Worm (Caenorhabditis elegans) whole organism, L4 larva: ENCODE measurements around the gene W01G7.4.

ENCODE experiments used
- D1046.2 ChIP-seq: fragments of 200-800 bp; sonication (Bioruptor generic); IDR thresholded peaks from 2 replicates; pipeline ENCODE4 v1.3.6; 2022; ENCODE audit warnings: missing genetic modification characterization, missing compliant biosample characterization
- F10B5.3 ChIP-seq: sonication (generic microtip); optimal IDR thresholded peaks from 2 replicates; lab custom pipeline; 2016; ENCODE audit warnings: mild to moderate bottlenecking, missing genetic modification characterization, missing compliant biosample characterization
- F49E8.2 ChIP-seq: sonication (generic microtip); optimal IDR thresholded peaks from 2 replicates; lab custom pipeline; 2016; ENCODE audit warnings: missing compliant biosample characterization, mild to moderate bottlenecking, missing genetic modification characterization, borderline replicate concordance
- Y48G9A.11 ChIP-seq: fragments of 200-800 bp; sonication (Bioruptor generic); IDR thresholded peaks from 2 replicates; pipeline ENCODE4 v1.3.6; 2022; ENCODE audit warnings: missing genetic modification reagents, missing genetic modification characterization, missing compliant biosample characterization
- aha-1 ChIP-seq: fragments of 150-350 bp; peaks from one replicate; lab custom pipeline; 2014; ENCODE audit warnings: missing biosample characterization, missing genetic modification characterization
- aly-2 ChIP-seq: sonication (generic microtip); optimal IDR thresholded peaks from 2 replicates; lab custom pipeline; 2018; ENCODE audit warnings: missing biosample characterization, missing genetic modification characterization
- attf-4 ChIP-seq: sonication (generic microtip); optimal IDR thresholded peaks from 3 replicates; lab custom pipeline; 2017; ENCODE audit warnings: missing biosample characterization, missing genetic modification characterization
- ceh-32 ChIP-seq: sonication (generic microtip); optimal IDR thresholded peaks from 2 replicates; lab custom pipeline; 2016; ENCODE audit warnings: mild to moderate bottlenecking, missing genetic modification characterization, missing compliant biosample characterization; ENCODE audit not compliant: poor library complexity
- cey-2 ChIP-seq: sonication (generic microtip); optimal IDR thresholded peaks from 3 replicates; lab custom pipeline; 2017; ENCODE audit warnings: missing genetic modification characterization, mild to moderate bottlenecking, missing compliant biosample characterization, antibody characterized with exemption, borderline replicate concordance; ENCODE audit not compliant: insufficient read depth
- daf-16 ChIP-seq, 3 experiments: sonication (generic microtip); optimal IDR thresholded peaks; 2 replicates each; lab custom pipeline; 2016 to 2017; ENCODE audit warnings: missing genetic modification characterization in 3 of 3, missing genetic modification reagents in 3 of 3, mild to moderate bottlenecking in 2 of 3, missing compliant biosample characterization in 2 of 3, missing biosample characterization in 1 of 3, moderate library complexity in 1 of 3
- daf-19 ChIP-seq: fragments of 200-800 bp; sonication (Bioruptor generic); conservative IDR thresholded peaks from 2 replicates; pipeline ENCODE4 v1.3.6; 2022; ENCODE audit warnings: missing genetic modification characterization, missing compliant biosample characterization
- dmd-6 ChIP-seq: fragments of 200-800 bp; sonication (Bioruptor generic); IDR thresholded peaks from 2 replicates; pipeline ENCODE4 v1.3.6; 2022; ENCODE audit warnings: missing genetic modification reagents, missing genetic modification characterization, missing compliant biosample characterization
- dpl-1 ChIP-seq: fragments of 150-350 bp; optimal IDR thresholded peaks from 2 replicates; lab custom pipeline; 2014; ENCODE audit warnings: missing biosample characterization, missing genetic modification reagents, missing genetic modification characterization
- dve-1 ChIP-seq: sonication (generic microtip); optimal IDR thresholded peaks from 2 replicates; lab custom pipeline; 2017; ENCODE audit warnings: antibody characterized with exemption, mild to moderate bottlenecking, missing genetic modification characterization, missing compliant biosample characterization; ENCODE audit not compliant: insufficient read depth
- egl-27 ChIP-seq: sonication (generic microtip); optimal IDR thresholded peaks from 3 replicates; lab custom pipeline; 2017; ENCODE audit warnings: missing biosample characterization, missing genetic modification reagents, missing genetic modification characterization
- egl-43 ChIP-seq: fragments of 200-800 bp; sonication (Bioruptor generic); IDR thresholded peaks from 2 replicates; pipeline ENCODE4 v1.3.6; 2022; ENCODE audit warnings: missing genetic modification reagents, missing genetic modification characterization, missing compliant biosample characterization
- fos-1 ChIP-seq: fragments of 150-350 bp; optimal IDR thresholded peaks from 2 replicates; lab custom pipeline; 2014; ENCODE audit warnings: missing biosample characterization, missing genetic modification characterization
- gei-8 ChIP-seq: fragments of 200-800 bp; sonication (Bioruptor generic); optimal IDR thresholded peaks from 2 replicates; lab custom pipeline; 2018; ENCODE audit warnings: mild to moderate bottlenecking, missing genetic modification characterization, missing compliant biosample characterization
- hif-1 ChIP-seq, 2 experiments: sonication (generic microtip); optimal IDR thresholded peaks; 2 replicates each; lab custom pipeline; 2016 to 2017; ENCODE audit warnings: missing compliant biosample characterization in 2 of 2, missing genetic modification characterization in 2 of 2, missing genetic modification reagents in 2 of 2, missing genotype in 2 of 2, mild to moderate bottlenecking in 1 of 2
- hlh-11 ChIP-seq: fragments of 200-800 bp; sonication (Bioruptor generic); optimal IDR thresholded peaks from 2 replicates; lab custom pipeline; 2018; ENCODE audit warnings: mild to moderate bottlenecking, missing genetic modification characterization, missing compliant biosample characterization
- hlh-30 ChIP-seq: sonication (generic microtip); optimal IDR thresholded peaks from 2 replicates; lab custom pipeline; 2017; ENCODE audit warnings: antibody characterized with exemption, mild to moderate bottlenecking, missing genetic modification characterization, missing compliant biosample characterization; ENCODE audit not compliant: insufficient read depth
- lim-7 ChIP-seq: fragments of 200-800 bp; sonication (Bioruptor generic); IDR thresholded peaks from 2 replicates; pipeline ENCODE4 v1.3.6; 2022; ENCODE audit warnings: missing genetic modification characterization, missing compliant biosample characterization
- lin-13 ChIP-seq: fragments of 150-350 bp; optimal IDR thresholded peaks from 2 replicates; lab custom pipeline; 2014; ENCODE audit warnings: missing biosample characterization, missing genetic modification reagents, missing genetic modification characterization
- lsy-2 ChIP-seq, 2 experiments: fragments of 150-350 bp in 1 of 2; sonication (generic microtip) in 1 of 2; optimal IDR thresholded peaks; 2 replicates each; lab custom pipeline; 2014 to 2017; ENCODE audit warnings: missing biosample characterization in 2 of 2, missing genetic modification characterization in 2 of 2
- mdl-1 ChIP-seq, 2 experiments: fragments of 150-350 bp in 1 of 2; sonication (generic microtip) in 1 of 2; optimal IDR thresholded peaks; 2 replicates each; lab custom pipeline; 2014 to 2017; ENCODE audit warnings: missing biosample characterization in 2 of 2, missing genetic modification characterization in 2 of 2
- mep-1 ChIP-seq: fragments of 150-350 bp; sonication (generic microtip); optimal IDR thresholded peaks from 3 replicates; lab custom pipeline; 2014; ENCODE audit warnings: missing biosample characterization, missing genetic modification characterization
- mes-2 ChIP-seq: sonication (generic microtip); optimal IDR thresholded peaks from 2 replicates; lab custom pipeline; 2016; ENCODE audit warnings: missing genotype, mild to moderate bottlenecking, missing genetic modification characterization, missing compliant biosample characterization; ENCODE audit not compliant: poor library complexity, severe bottlenecking
- mxl-3 ChIP-seq: fragments of 200-800 bp; sonication (Bioruptor generic); optimal IDR thresholded peaks from 2 replicates; lab custom pipeline; 2018; ENCODE audit warnings: mild to moderate bottlenecking, missing genetic modification characterization, missing compliant biosample characterization
- nhr-111 ChIP-seq: fragments of 200-800 bp; sonication (Bioruptor generic); optimal IDR thresholded peaks from 2 replicates; lab custom pipeline; 2018; ENCODE audit warnings: mild to moderate bottlenecking, missing genetic modification characterization, missing compliant biosample characterization
- nhr-28 ChIP-seq: fragments of 150-350 bp; optimal IDR thresholded peaks from 2 replicates; lab custom pipeline; 2014; ENCODE audit warnings: missing biosample characterization, missing genetic modification characterization
- nhr-42 ChIP-seq: fragments of 200-800 bp; sonication (Bioruptor generic); IDR thresholded peaks from 2 replicates; pipeline ENCODE4 v1.3.6; 2022; ENCODE audit warnings: missing genetic modification characterization, missing compliant biosample characterization
- nhr-48 ChIP-seq: sonication (generic microtip); optimal IDR thresholded peaks from 2 replicates; lab custom pipeline; 2016; ENCODE audit warnings: mild to moderate bottlenecking, missing genetic modification characterization, missing compliant biosample characterization
- nhr-77 ChIP-seq: fragments of 150-350 bp; optimal IDR thresholded peaks from 2 replicates; lab custom pipeline; 2014; ENCODE audit warnings: missing biosample characterization, missing genetic modification characterization
- php-3 ChIP-seq: fragments of 200-800 bp; sonication (Bioruptor generic); IDR thresholded peaks from 2 replicates; pipeline ENCODE4 v1.3.6; 2022; ENCODE audit warnings: missing genetic modification reagents, missing genetic modification characterization, missing compliant biosample characterization
- pqm-1 ChIP-seq: sonication (generic microtip); optimal IDR thresholded peaks from 2 replicates; lab custom pipeline; 2017; ENCODE audit warnings: missing biosample characterization, missing genetic modification characterization
- set-16 ChIP-seq: fragments of 200-800 bp; sonication (Bioruptor generic); IDR thresholded peaks from 2 replicates; pipeline ENCODE4 v1.3.6; 2022; ENCODE audit warnings: missing genetic modification reagents, missing genetic modification characterization, missing compliant biosample characterization
- spr-1 ChIP-seq: sonication (generic microtip); optimal IDR thresholded peaks from 2 replicates; lab custom pipeline; 2016; ENCODE audit warnings: mild to moderate bottlenecking, missing genetic modification characterization, missing compliant biosample characterization
- tag-97 ChIP-seq: fragments of 200-800 bp; sonication (Bioruptor generic); IDR thresholded peaks from 2 replicates; pipeline ENCODE4 v1.3.6; 2022; ENCODE audit warnings: missing genetic modification characterization, missing compliant biosample characterization
- tra-1 ChIP-seq: fragments of 200-800 bp; sonication (Bioruptor generic); IDR thresholded peaks from 2 replicates; pipeline ENCODE4 v1.3.6; 2022; ENCODE audit warnings: missing genetic modification reagents, missing genetic modification characterization, missing compliant biosample characterization
- unc-62 ChIP-seq, 3 experiments: fragments of 150-350 bp in 1 of 3; sonication (generic microtip); optimal IDR thresholded peaks in 2 of 3; peaks in 1 of 3; 1 replicate in 1 of 3; 2 replicates in 2 of 3; lab custom pipeline; 2014 to 2017; ENCODE audit warnings: missing biosample characterization in 3 of 3, missing genetic modification characterization in 3 of 3, missing genetic modification reagents in 3 of 3, missing genotype in 1 of 3
- zip-11 ChIP-seq: fragments of 200-800 bp; sonication (Bioruptor generic); IDR thresholded peaks from 2 replicates; pipeline ENCODE4 v1.3.6; 2022; ENCODE audit warnings: missing genetic modification characterization, missing compliant biosample characterization
- zip-2 ChIP-seq: fragments of 150-350 bp; optimal IDR thresholded peaks from 2 replicates; lab custom pipeline; 2014; ENCODE audit warnings: missing biosample characterization, missing genetic modification characterization

Gene W01G7.4

DNA sequence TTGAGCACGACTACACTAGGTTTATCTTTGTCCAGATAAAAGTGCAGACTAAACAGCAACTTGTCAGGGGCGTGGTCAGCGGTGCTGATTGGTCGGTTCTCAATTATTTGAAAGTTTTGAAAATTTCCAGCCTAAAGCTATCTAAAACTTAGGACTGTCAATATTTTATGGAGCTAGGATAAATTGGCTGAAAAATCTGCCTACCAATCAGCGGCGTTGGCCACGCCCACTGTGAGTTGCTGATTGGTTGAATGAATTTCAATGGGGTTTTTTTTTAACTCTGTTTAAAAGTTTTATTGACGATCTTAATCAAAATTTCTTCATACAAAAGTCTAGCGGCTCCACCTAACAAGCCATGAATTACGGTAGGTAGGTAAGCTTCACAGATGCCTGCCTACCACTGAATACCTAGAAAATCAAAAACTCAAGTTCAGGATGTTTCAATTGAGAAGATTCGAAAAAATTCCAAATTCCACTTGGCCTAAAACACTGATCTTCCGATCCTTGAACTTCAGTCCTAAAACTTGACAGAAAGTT is 14.5 kb upstream of the W01G7.4 start:
- TF ChIP-seq lsy-2 (tag; optimal IDR thresholded peaks at IDR 0.05; lab: Kevin White, UChicago) (no peak), spr-1 (tag; lab: Kevin White, UChicago) (no peak), tag-97 (GFP tag; lab: Robert Waterston, UW) (no peak), D1046.2 (GFP tag; lab: Robert Waterston, UW) (no peak), aha-1 (tag; lab: Kevin White, UChicago) (peak; percentile 50), nhr-111 (GFP tag; lab: Kevin White, UChicago) (no peak)

- TF ChIP-seq F49E8.2 (no peak), zip-2 (tag; lab: Kevin White, UChicago) (no peak), nhr-28 (tag; lab: Kevin White, UChicago) (peak; percentile 22), D1046.2 (GFP tag; lab: Robert Waterston, UW) (peak; percentile 63; the same call in 1 of the 2 replicates), daf-16 (GFP tag; optimal IDR thresholded peaks at IDR 0.05; lab: Kevin White, UChicago) (peak in 1 of 2 experiments; percentile 28), daf-16 (tag; optimal IDR thresholded peaks at IDR 0.05; lab: Kevin White, UChicago) (no peak), attf-4 (tag; lab: Kevin White, UChicago) (no peak), nhr-42 (GFP tag; lab: Robert Waterston, UW) (0 out of 2 replicates have a peak, but pooled peaks have one; percentile 21), F10B5.3 (tag; lab: Kevin White, UChicago) (no peak), cey-2 (tag; lab: Kevin White, UChicago) (no peak)
- TF ChIP-seq, all 104 proteins: peak for 4
Measured at ce11 chrII:14046491-14046890, 14.0 kb upstream of the W01G7.4 start.

DNA sequence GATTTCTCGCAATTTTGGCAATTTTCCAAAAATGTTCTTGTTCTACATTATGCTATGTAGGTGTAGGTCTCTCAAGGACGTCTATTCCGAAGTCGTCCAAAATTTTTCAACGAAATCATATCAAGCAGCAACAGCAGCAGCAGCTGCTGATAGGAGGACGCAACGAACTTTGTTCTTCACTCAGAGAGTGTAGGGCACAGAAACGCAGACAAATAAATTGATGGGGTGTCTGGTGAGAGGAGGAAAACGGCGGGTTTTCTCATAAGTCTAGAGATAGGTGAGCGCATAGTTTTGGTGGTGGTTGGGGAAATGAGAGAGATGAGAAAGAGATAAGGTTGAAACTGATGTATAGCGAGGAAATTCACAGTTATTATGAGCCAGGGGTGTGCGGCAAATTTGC is 11.4 kb upstream of the W01G7.4 start:
- TF ChIP-seq hif-1 (tag; optimal IDR thresholded peaks at IDR 0.05; lab: Kevin White, UChicago) = peak in 1 of 2 experiments; percentile 15
- peak; percentile 26 for TF ChIP-seq dpl-1
- TF ChIP-seq dmd-6 = peak; percentile 92
- TF ChIP-seq lin-13 (GFP tag; lab: Kevin White, UChicago) = peak; percentile 15
- peak in 1 of 2 experiments; percentile 60 for TF ChIP-seq lsy-2 (tag; optimal IDR thresholded peaks at IDR 0.05; lab: Kevin White, UChicago)
- TF ChIP-seq set-16 (GFP tag; lab: Robert Waterston, UW) = no peak
- no peak for TF ChIP-seq daf-19 (GFP tag; lab: Robert Waterston, UW)
- no peak for TF ChIP-seq zip-11 (GFP tag; lab: Robert Waterston, UW)
- TF ChIP-seq gei-8 (GFP tag; lab: Kevin White, UChicago) = no peak
- 0 out of 2 replicates have a peak, but pooled peaks have one; percentile 39 for TF ChIP-seq tra-1 (GFP tag; lab: Robert Waterston, UW)
- TF ChIP-seq unc-62 (GFP tag; optimal IDR thresholded peaks at IDR 0.05 in 1 of 2; lab: Kevin White, UChicago) = peak in 1 of 2 experiments; percentile 67
- TF ChIP-seq unc-62 (tag; optimal IDR thresholded peaks at IDR 0.05; lab: Kevin White, UChicago) = no peak
- TF ChIP-seq dve-1 (tag; lab: Kevin White, UChicago) = peak; percentile 66
- TF ChIP-seq hlh-30 (tag; lab: Kevin White, UChicago) = peak; percentile 67
- TF ChIP-seq pqm-1 (tag; lab: Kevin White, UChicago) = peak; percentile 82
- TF ChIP-seq egl-43 (GFP tag; lab: Robert Waterston, UW) = no peak
- no peak for TF ChIP-seq F10B5.3 (tag; lab: Kevin White, UChicago)
- no peak for TF ChIP-seq egl-27 (tag; lab: Kevin White, UChicago)
- TF ChIP-seq mxl-3 (GFP tag; lab: Kevin White, UChicago) = peak; percentile 83
- peak; percentile 66 for TF ChIP-seq mes-2 (tag; lab: Kevin White, UChicago)
- peak; percentile 94 for TF ChIP-seq aha-1 (tag; lab: Kevin White, UChicago)
- no peak for TF ChIP-seq fos-1 (tag; lab: Kevin White, UChicago)
- TF ChIP-seq aly-2 = no peak
- no peak for TF ChIP-seq php-3 (GFP tag; lab: Robert Waterston, UW)
- no peak for TF ChIP-seq lim-7 (GFP tag; lab: Robert Waterston, UW)
- peak; percentile 98 for TF ChIP-seq nhr-28 (tag; lab: Kevin White, UChicago)
- peak; percentile 91 for TF ChIP-seq hlh-11 (tag; lab: Kevin White, UChicago)
- peak; percentile 72 for TF ChIP-seq nhr-48 (tag; lab: Kevin White, UChicago)
- TF ChIP-seq mdl-1 (tag; optimal IDR thresholded peaks at IDR 0.05; lab: Kevin White, UChicago) = peak; percentile 56 to 91
- no peak for TF ChIP-seq zip-2 (tag; lab: Kevin White, UChicago)
- peak; percentile 12 for TF ChIP-seq mep-1 (tag; lab: Kevin White, UChicago)
- TF ChIP-seq nhr-77 (tag; lab: Kevin White, UChicago) = peak; percentile 96
- no peak for TF ChIP-seq daf-16 (GFP tag; optimal IDR thresholded peaks at IDR 0.05; lab: Kevin White, UChicago)
- peak; percentile 48 for TF ChIP-seq daf-16 (tag; optimal IDR thresholded peaks at IDR 0.05; lab: Kevin White, UChicago)
- no peak for TF ChIP-seq ceh-32 (tag; lab: Kevin White, UChicago)
- TF ChIP-seq Y48G9A.11 (GFP tag; lab: Robert Waterston, UW) = no peak
- TF ChIP-seq, all 104 proteins: peak for 20
